Worm (Caenorhabditis elegans) whole organism, L4 larva: ENCODE results near the gene Y119D3B.12.
A peak's percentile ranks its signal among the peaks of the same experiment; 100 is the strongest.

ENCODE experiments used
- F10B5.3 ChIP-seq: sonication (generic microtip); optimal IDR thresholded peaks from 2 replicates; lab custom pipeline; 2016; ENCODE audit warnings: mild to moderate bottlenecking, missing genetic modification characterization, missing compliant biosample characterization
- F37D6.2 ChIP-seq: sonication (generic microtip); optimal IDR thresholded peaks from 2 replicates; lab custom pipeline; 2016; ENCODE audit warnings: mild to moderate bottlenecking, missing genetic modification characterization, missing compliant biosample characterization
- R02D3.7 ChIP-seq: fragments of 150-350 bp; sonication (generic microtip); optimal IDR thresholded peaks from 3 replicates; lab custom pipeline; 2014; ENCODE audit warnings: missing biosample characterization, missing genetic modification characterization
- Y105C5A.15 ChIP-seq: fragments of 200-800 bp; sonication (Bioruptor generic); IDR thresholded peaks from 2 replicates; pipeline ENCODE4 v1.3.6; 2022; ENCODE audit warnings: missing genetic modification characterization, missing compliant biosample characterization
- Y5F2A.4 ChIP-seq: fragments of 200-800 bp; sonication (Bioruptor generic); optimal IDR thresholded peaks from 2 replicates; lab custom pipeline; 2018; ENCODE audit warnings: mild to moderate bottlenecking, missing genetic modification characterization, missing compliant biosample characterization
- ZK337.2 ChIP-seq: fragments of 200-800 bp; sonication (Bioruptor generic); IDR thresholded peaks from 2 replicates; pipeline ENCODE4 v1.3.6; 2022; ENCODE audit warnings: missing genetic modification reagents, missing genetic modification characterization, missing compliant biosample characterization
- ZK546.5 ChIP-seq, 2 experiments: sonication (generic microtip); optimal IDR thresholded peaks; 2 replicates each; lab custom pipeline; 2017; ENCODE audit warnings: missing biosample characterization in 2 of 2, missing genetic modification characterization in 2 of 2
- aha-1 ChIP-seq: fragments of 150-350 bp; peaks from one replicate; lab custom pipeline; 2014; ENCODE audit warnings: missing biosample characterization, missing genetic modification characterization
- aly-2 ChIP-seq: sonication (generic microtip); optimal IDR thresholded peaks from 2 replicates; lab custom pipeline; 2018; ENCODE audit warnings: missing biosample characterization, missing genetic modification characterization
- ceh-28 ChIP-seq: fragments of 150-350 bp; optimal IDR thresholded peaks from 2 replicates; lab custom pipeline; 2014; ENCODE audit warnings: missing biosample characterization, missing genetic modification reagents, missing genetic modification characterization
- ceh-62 ChIP-seq: sonication (generic microtip); optimal IDR thresholded peaks from 2 replicates; lab custom pipeline; 2017; ENCODE audit warnings: missing biosample characterization, missing genetic modification characterization
- daf-12 ChIP-seq: fragments of 150-350 bp; optimal IDR thresholded peaks from 2 replicates; lab custom pipeline; 2014; ENCODE audit warnings: missing biosample characterization, missing genetic modification reagents, missing genetic modification characterization
- duxl-1 ChIP-seq: sonication (generic microtip); optimal IDR thresholded peaks from 2 replicates; lab custom pipeline; 2016; ENCODE audit warnings: mild to moderate bottlenecking, missing genetic modification characterization, moderate library complexity, missing compliant biosample characterization; ENCODE audit not compliant: poor library complexity
- dve-1 ChIP-seq: sonication (generic microtip); optimal IDR thresholded peaks from 2 replicates; lab custom pipeline; 2017; ENCODE audit warnings: antibody characterized with exemption, mild to moderate bottlenecking, missing genetic modification characterization, missing compliant biosample characterization; ENCODE audit not compliant: insufficient read depth
- lim-7 ChIP-seq: fragments of 200-800 bp; sonication (Bioruptor generic); IDR thresholded peaks from 2 replicates; pipeline ENCODE4 v1.3.6; 2022; ENCODE audit warnings: missing genetic modification characterization, missing compliant biosample characterization
- lin-13 ChIP-seq: fragments of 150-350 bp; optimal IDR thresholded peaks from 2 replicates; lab custom pipeline; 2014; ENCODE audit warnings: missing biosample characterization, missing genetic modification reagents, missing genetic modification characterization
- lin-15B ChIP-seq: fragments of 150-350 bp; sonication (generic microtip); optimal IDR thresholded peaks from 3 replicates; lab custom pipeline; 2014; ENCODE audit warnings: missing biosample characterization, missing genetic modification characterization
- lin-29 ChIP-seq: fragments of 200-800 bp; sonication (Bioruptor generic); IDR thresholded peaks from 2 replicates; pipeline ENCODE4 v1.3.6; 2022; ENCODE audit warnings: missing genetic modification reagents, missing genetic modification characterization, missing compliant biosample characterization
- lin-38 ChIP-seq: fragments of 200-800 bp; sonication (Bioruptor generic); IDR thresholded peaks from 2 replicates; pipeline ENCODE4 v1.3.6; 2022; ENCODE audit warnings: missing genetic modification reagents, missing genetic modification characterization, missing compliant biosample characterization
- lir-3 ChIP-seq: sonication (generic microtip); optimal IDR thresholded peaks from 2 replicates; lab custom pipeline; 2016; ENCODE audit warnings: mild to moderate bottlenecking, missing genetic modification characterization, missing compliant biosample characterization
- mxl-2 ChIP-seq: fragments of 200-800 bp; sonication (Bioruptor generic); conservative IDR thresholded peaks from 2 replicates; pipeline ENCODE4 v1.3.6; 2022; ENCODE audit warnings: missing genetic modification reagents, missing genetic modification characterization, missing compliant biosample characterization
- mxl-3 ChIP-seq: fragments of 200-800 bp; sonication (Bioruptor generic); optimal IDR thresholded peaks from 2 replicates; lab custom pipeline; 2018; ENCODE audit warnings: mild to moderate bottlenecking, missing genetic modification characterization, missing compliant biosample characterization
- nhr-76 ChIP-seq: fragments of 150-350 bp; optimal IDR thresholded peaks from 2 replicates; lab custom pipeline; 2014; ENCODE audit warnings: missing biosample characterization, missing genetic modification characterization
- sdz-12 ChIP-seq: fragments of 200-800 bp; sonication (Bioruptor generic); optimal IDR thresholded peaks from 2 replicates; lab custom pipeline; 2018; ENCODE audit warnings: mild to moderate bottlenecking, missing genetic modification characterization, missing compliant biosample characterization
- set-16 ChIP-seq: fragments of 200-800 bp; sonication (Bioruptor generic); IDR thresholded peaks from 2 replicates; pipeline ENCODE4 v1.3.6; 2022; ENCODE audit warnings: missing genetic modification reagents, missing genetic modification characterization, missing compliant biosample characterization
- snpc-1.2 ChIP-seq: fragments of 200-800 bp; sonication (Bioruptor generic); IDR thresholded peaks from 2 replicates; pipeline ENCODE4 v1.3.6; 2022; ENCODE audit warnings: missing genetic modification reagents, missing genetic modification characterization, missing compliant biosample characterization
- unc-39 ChIP-seq: sonication (generic microtip); optimal IDR thresholded peaks from 2 replicates; lab custom pipeline; 2017; ENCODE audit warnings: missing biosample characterization, missing genetic modification characterization
- vab-7 ChIP-seq: fragments of 200-800 bp; sonication (Bioruptor generic); IDR thresholded peaks from 2 replicates; pipeline ENCODE4 v1.3.6; 2022; ENCODE audit warnings: missing genetic modification reagents, missing genetic modification characterization, missing compliant biosample characterization
- zip-2 ChIP-seq: fragments of 150-350 bp; optimal IDR thresholded peaks from 2 replicates; lab custom pipeline; 2014; ENCODE audit warnings: missing biosample characterization, missing genetic modification characterization
- ztf-7 ChIP-seq: fragments of 150-350 bp; optimal IDR thresholded peaks from 2 replicates; lab custom pipeline; 2014; ENCODE audit warnings: missing biosample characterization, missing genetic modification characterization

Y119D3B.12 gene

ce11 chrIII:1173331-1173730 is 29.0 kb upstream of the Y119D3B.12 start:
- TF ChIP-seq lir-3 (no peak), aha-1 (tag; lab: Kevin White, UChicago) (peak; percentile 75)

ce11 chrIII:1176080-1176608 is 26.2 kb upstream of the Y119D3B.12 start, which contains the start of gene eak-3:
Gene eak-3 (minus strand): TSS chrIII:1176558.
- no peak for TF ChIP-seq lin-29 (GFP tag; lab: Robert Waterston, UW)
- no peak for TF ChIP-seq unc-39 (tag; lab: Kevin White, UChicago)
- TF ChIP-seq daf-12 (tag; lab: Kevin White, UChicago), result no peak
- TF ChIP-seq lim-7 (GFP tag; lab: Robert Waterston, UW), result no peak
- TF ChIP-seq sdz-12 (GFP tag; lab: Kevin White, UChicago), result no peak
- TF ChIP-seq dve-1 (tag; lab: Kevin White, UChicago), result no peak

- TF ChIP-seq aha-1 (tag; lab: Kevin White, UChicago) (peak; percentile 91), daf-12 (tag; lab: Kevin White, UChicago) (no peak)
These were observed 23.3 kb upstream of the Y119D3B.12 start for ce11 chrIII:1179006-1179405.

- no peak for TF ChIP-seq mxl-3 (GFP tag; lab: Kevin White, UChicago)
These were observed 20.6 kb upstream of the Y119D3B.12 start, which contains the start of gene nspg-8 for ce11 chrIII:1181756-1182155. Gene nspg-8 (plus strand): TSS chrIII:1182056.

ce11 chrIII:1193326-1193862 is 9.0 kb upstream of the Y119D3B.12 start, which contains the start of gene Y119D3B.14:
Gene Y119D3B.14 (minus strand): TSS chrIII:1193812.
- TF ChIP-seq mxl-2 (GFP tag; lab: Robert Waterston, UW) (no peak), vab-7 (no peak), zip-2 (tag; lab: Kevin White, UChicago) (no peak), set-16 (GFP tag; lab: Robert Waterston, UW) (0 out of 2 replicates have a peak, but pooled peaks have one; percentile 19), lin-15B (no peak), ztf-7 (no peak), snpc-1.2 (no peak), nhr-76 (tag; lab: Kevin White, UChicago) (no peak), aha-1 (tag; lab: Kevin White, UChicago) (peak; percentile 77), R02D3.7 (tag; lab: Kevin White, UChicago) (no peak), F37D6.2 (tag; lab: Kevin White, UChicago) (no peak), ZK546.5 (tag; optimal IDR thresholded peaks at IDR 0.05; lab: Kevin White, UChicago) (no peak), Y105C5A.15 (GFP tag; lab: Robert Waterston, UW) (no peak), lin-38 (GFP tag; lab: Robert Waterston, UW) (peak; percentile 11; the same call in 1 of the 2 replicates), lin-29 (GFP tag; lab: Robert Waterston, UW) (no peak), duxl-1 (no peak), ceh-28 (tag; lab: Kevin White, UChicago) (peak; percentile 54), ceh-62 (tag; lab: Kevin White, UChicago) (no peak), Y5F2A.4 (GFP tag; lab: Kevin White, UChicago) (no peak)
- TF ChIP-seq, all 104 proteins: peak for 4

ce11 chrIII:1196192-1196591 is 6.2 kb upstream of the Y119D3B.12 start, which contains the start of gene dss-1:
Gene dss-1 (minus strand): TSS chrIII:1196292.
- TF ChIP-seq ZK337.2, result no peak
- TF ChIP-seq aly-2 (tag; lab: Kevin White, UChicago), result no peak
- TF ChIP-seq daf-12 (tag; lab: Kevin White, UChicago), result no peak
- TF ChIP-seq mxl-2 (GFP tag; lab: Robert Waterston, UW), result no peak
- no peak for TF ChIP-seq lin-13 (GFP tag; lab: Kevin White, UChicago)
- no peak for TF ChIP-seq F10B5.3 (tag; lab: Kevin White, UChicago)
